Worm (Caenorhabditis elegans) whole organism, early embryonic: ENCODE data around the gene Y51A2D.1.

Source experiments
- B0310.2 ChIP-seq: sonication (generic microtip); optimal IDR thresholded peaks from 2 replicates; lab custom pipeline; 2016; ENCODE audit warnings: mild to moderate bottlenecking, missing genetic modification characterization, missing compliant biosample characterization
- F13C5.2 ChIP-seq: sonication (generic microtip); optimal IDR thresholded peaks from 2 replicates; lab custom pipeline; 2017; ENCODE audit warnings: mild to moderate bottlenecking, missing genetic modification characterization, inconsistent platforms, missing compliant biosample characterization
- aly-1 ChIP-seq: sonication (generic microtip); optimal IDR thresholded peaks from 2 replicates; lab custom pipeline; 2016; ENCODE audit warnings: missing genetic modification characterization, missing compliant biosample characterization
- ama-1 ChIP-seq: fragments of 150-350 bp; optimal IDR thresholded peaks from 2 replicates; lab custom pipeline; 2014
- ceh-13 ChIP-seq: fragments of 200-800 bp; sonication (Bioruptor generic); optimal IDR thresholded peaks from 2 replicates; lab custom pipeline; 2018; ENCODE audit warnings: mild to moderate bottlenecking, missing genetic modification characterization, missing compliant biosample characterization
- ceh-36 ChIP-seq: sonication (generic microtip); optimal IDR thresholded peaks from 2 replicates; lab custom pipeline; 2016; ENCODE audit warnings: missing genetic modification characterization, inconsistent platforms, missing compliant biosample characterization
- ets-7 ChIP-seq: sonication (generic microtip); optimal IDR thresholded peaks from 2 replicates; lab custom pipeline; 2016; ENCODE audit warnings: missing genotype, missing genetic modification characterization, missing compliant biosample characterization
- sea-1 ChIP-seq: fragments of 200-800 bp; sonication (Bioruptor generic); conservative IDR thresholded peaks from 2 replicates; pipeline ENCODE4 v1.3.6; 2022; ENCODE audit warnings: missing genetic modification characterization, missing compliant biosample characterization
- tbx-11 ChIP-seq: fragments of 200-800 bp; sonication (Bioruptor generic); IDR thresholded peaks from 2 replicates; pipeline ENCODE4 v1.3.6; 2022; ENCODE audit warnings: missing genetic modification characterization, missing compliant biosample characterization
- tbx-37 ChIP-seq: fragments of 200-800 bp; sonication (Bioruptor generic); conservative IDR thresholded peaks from 2 replicates; pipeline ENCODE4 v1.3.6; 2022; ENCODE audit warnings: missing genetic modification reagents, missing genetic modification characterization, missing compliant biosample characterization
- tra-4 ChIP-seq: sonication (generic microtip); optimal IDR thresholded peaks from 2 replicates; lab custom pipeline; 2017; ENCODE audit warnings: missing genetic modification characterization, missing compliant biosample characterization

ce11 chrV:18536015-18536414 lies 27.4 kb downstream of the Y51A2D.1 start:
- TF ChIP-seq F13C5.2 (tag; lab: Kevin White, UChicago) (no peak), tbx-37 (GFP tag; lab: Robert Waterston, UW) (no peak), ama-1 (lab: Kevin White, UChicago) (no peak), tbx-11 (GFP tag; lab: Robert Waterston, UW) (no peak), ceh-13 (GFP tag; lab: Kevin White, UChicago) (no peak), tra-4 (tag; lab: Kevin White, UChicago) (no peak), ceh-36 (no peak), sea-1 (GFP tag; lab: Robert Waterston, UW) (no peak), aly-1 (no peak), ets-7 (tag; lab: Kevin White, UChicago) (no peak), B0310.2 (tag; lab: Kevin White, UChicago) (no peak)
